Worm (Caenorhabditis elegans) whole organism, L1 larva: Measurements from ENCODE around the gene nas-28.

Experiments used
- C16A3.4 ChIP-seq: fragments of 150-350 bp; optimal IDR thresholded peaks from 2 replicates; lab custom pipeline; 2014; ENCODE audit warnings: missing biosample characterization, missing genetic modification characterization
- F16B12.6 ChIP-seq: fragments of 150-350 bp; optimal IDR thresholded peaks from 2 replicates; lab custom pipeline; 2014; ENCODE audit warnings: missing biosample characterization, missing genetic modification characterization
- Y116A8C.19 ChIP-seq: sonication (generic microtip); optimal IDR thresholded peaks from 2 replicates; lab custom pipeline; 2016; ENCODE audit warnings: missing compliant biosample characterization, missing genetic modification characterization, borderline replicate concordance
- aha-1 ChIP-seq: fragments of 150-350 bp; optimal IDR thresholded peaks from 2 replicates; lab custom pipeline; 2014; ENCODE audit warnings: missing biosample characterization, missing genetic modification characterization
- ama-1 ChIP-seq: fragments of 150-350 bp; optimal IDR thresholded peaks from 2 replicates; lab custom pipeline; 2014
- blmp-1 ChIP-seq: fragments of 150-350 bp; optimal IDR thresholded peaks from 2 replicates; lab custom pipeline; 2014; ENCODE audit warnings: missing biosample characterization, missing genetic modification characterization
- ceh-8 ChIP-seq: fragments of 200-800 bp; sonication (Bioruptor generic); optimal IDR thresholded peaks from 2 replicates; lab custom pipeline; 2018; ENCODE audit warnings: mild to moderate bottlenecking, missing genetic modification characterization, moderate library complexity, missing compliant biosample characterization
- ceh-88 ChIP-seq: fragments of 200-800 bp; sonication (Bioruptor generic); IDR thresholded peaks from 2 replicates; pipeline ENCODE4 v1.3.6; 2022; ENCODE audit warnings: missing genetic modification characterization, missing compliant biosample characterization
- ceh-90 ChIP-seq: sonication (generic microtip); optimal IDR thresholded peaks from 2 replicates; lab custom pipeline; 2016; ENCODE audit warnings: missing genetic modification characterization, missing compliant biosample characterization
- efl-1 ChIP-seq, 4 experiments: fragments of 150-350 bp; optimal IDR thresholded peaks in 3 of 4; peaks in 1 of 4; 1 replicate in 1 of 4; 2 replicates in 3 of 4; lab custom pipeline; 2014; ENCODE audit warnings: missing biosample characterization in 2 of 4, missing genetic modification characterization in 2 of 4, missing genetic modification reagents in 2 of 4
- efl-3 ChIP-seq: fragments of 200-800 bp; sonication (Bioruptor generic); optimal IDR thresholded peaks from 2 replicates; lab custom pipeline; 2018; ENCODE audit warnings: mild to moderate bottlenecking, missing genetic modification characterization, missing compliant biosample characterization
- egl-27 ChIP-seq, 2 experiments: fragments of 150-350 bp in 1 of 2; sonication (generic microtip); optimal IDR thresholded peaks; 3 replicates each; lab custom pipeline; 2017 to 2018; ENCODE audit warnings: missing biosample characterization in 2 of 2, missing genetic modification characterization in 2 of 2, missing genetic modification reagents in 2 of 2
- elt-3 ChIP-seq, 6 experiments: fragments of 150-350 bp in 1 of 6; sonication (generic microtip); optimal IDR thresholded peaks; 2 replicates each; lab custom pipeline; 2017 to 2018; ENCODE audit warnings: missing biosample characterization in 6 of 6, missing genetic modification characterization in 6 of 6, inconsistent platforms in 1 of 6
- ets-5 ChIP-seq: fragments of 200-800 bp; sonication (Bioruptor generic); IDR thresholded peaks from 2 replicates; pipeline ENCODE4 v1.3.6; 2022; ENCODE audit warnings: missing genetic modification characterization, missing compliant biosample characterization
- fkh-4 ChIP-seq: sonication (generic microtip); optimal IDR thresholded peaks from 2 replicates; lab custom pipeline; 2016; ENCODE audit warnings: missing compliant biosample characterization, missing genetic modification characterization, borderline replicate concordance
- grh-1 ChIP-seq: fragments of 200-800 bp; sonication (Bioruptor generic); IDR thresholded peaks from 2 replicates; pipeline ENCODE4 v1.3.6; 2022; ENCODE audit warnings: missing genetic modification reagents, missing genetic modification characterization, missing compliant biosample characterization
- hlh-4 ChIP-seq: sonication (generic microtip); optimal IDR thresholded peaks from 2 replicates; lab custom pipeline; 2016; ENCODE audit warnings: mild to moderate bottlenecking, missing genetic modification characterization, missing compliant biosample characterization
- hpl-2 ChIP-seq: fragments of 150-350 bp; optimal IDR thresholded peaks from 2 replicates; lab custom pipeline; 2014; ENCODE audit warnings: missing biosample characterization, missing genetic modification reagents, missing genetic modification characterization
- irx-1 ChIP-seq: sonication (generic microtip); optimal IDR thresholded peaks from 2 replicates; lab custom pipeline; 2016; ENCODE audit warnings: missing genetic modification characterization, missing compliant biosample characterization
- jun-1 ChIP-seq: fragments of 150-350 bp; optimal IDR thresholded peaks from 2 replicates; lab custom pipeline; 2014; ENCODE audit warnings: missing biosample characterization, missing genetic modification reagents, missing genetic modification characterization
- lin-13 ChIP-seq: fragments of 150-350 bp; optimal IDR thresholded peaks from 2 replicates; lab custom pipeline; 2014; ENCODE audit warnings: missing biosample characterization, missing genetic modification reagents, missing genetic modification characterization
- lin-14 ChIP-seq: fragments of 200-800 bp; sonication (Bioruptor generic); optimal IDR thresholded peaks from 2 replicates; lab custom pipeline; 2018; ENCODE audit warnings: mild to moderate bottlenecking, missing genetic modification characterization, moderate library complexity, missing compliant biosample characterization
- lin-35 ChIP-seq, 2 experiments: fragments of 150-350 bp; optimal IDR thresholded peaks; 2 replicates each; lab custom pipeline; 2014; ENCODE audit warnings: missing biosample characterization in 2 of 2, missing genetic modification characterization in 2 of 2, missing genetic modification reagents in 2 of 2
- lir-3 ChIP-seq: sonication (generic microtip); optimal IDR thresholded peaks from 2 replicates; lab custom pipeline; 2016; ENCODE audit warnings: mild to moderate bottlenecking, missing genetic modification characterization, moderate library complexity, missing compliant biosample characterization; ENCODE audit not compliant: poor library complexity
- lsy-2 ChIP-seq, 2 experiments: fragments of 150-350 bp; optimal IDR thresholded peaks; 2 replicates each; lab custom pipeline; 2014; ENCODE audit warnings: missing biosample characterization in 2 of 2, missing genetic modification characterization in 2 of 2
- mab-9 ChIP-seq: fragments of 200-800 bp; sonication (Bioruptor generic); IDR thresholded peaks from 2 replicates; pipeline ENCODE4 v1.3.6; 2022; ENCODE audit warnings: missing genetic modification reagents, missing genetic modification characterization, missing compliant biosample characterization
- mdl-1 ChIP-seq, 2 experiments: fragments of 150-350 bp; optimal IDR thresholded peaks; 2 replicates each; lab custom pipeline; 2014 to 2017; ENCODE audit warnings: missing biosample characterization in 2 of 2, missing genetic modification characterization in 2 of 2, inconsistent platforms in 1 of 2
- mep-1 ChIP-seq: fragments of 150-350 bp; optimal IDR thresholded peaks from 2 replicates; lab custom pipeline; 2014; ENCODE audit warnings: missing biosample characterization, missing genetic modification characterization
- nhr-12 ChIP-seq: sonication (generic microtip); optimal IDR thresholded peaks from 2 replicates; lab custom pipeline; 2017; ENCODE audit warnings: missing biosample characterization, missing genetic modification characterization
- nhr-19 ChIP-seq: fragments of 200-800 bp; sonication (Bioruptor generic); conservative IDR thresholded peaks from 2 replicates; pipeline ENCODE4 v1.3.6; 2022; ENCODE audit warnings: missing genetic modification characterization, missing compliant biosample characterization
- nhr-20 ChIP-seq: sonication (generic microtip); optimal IDR thresholded peaks from 2 replicates; lab custom pipeline; 2016; ENCODE audit warnings: mild to moderate bottlenecking, missing genetic modification characterization, missing compliant biosample characterization
- nhr-237 ChIP-seq: fragments of 150-350 bp; optimal IDR thresholded peaks from 2 replicates; lab custom pipeline; 2014; ENCODE audit warnings: missing biosample characterization, missing genetic modification characterization
- nhr-28 ChIP-seq: fragments of 150-350 bp; optimal IDR thresholded peaks from 2 replicates; lab custom pipeline; 2014; ENCODE audit warnings: missing biosample characterization, missing genetic modification characterization
- nhr-71 ChIP-seq: sonication (generic microtip); optimal IDR thresholded peaks from 2 replicates; lab custom pipeline; 2016; ENCODE audit warnings: mild to moderate bottlenecking, missing genetic modification characterization, moderate library complexity, missing compliant biosample characterization
- nhr-76 ChIP-seq: sonication (generic microtip); optimal IDR thresholded peaks from 2 replicates; lab custom pipeline; 2017; ENCODE audit warnings: missing biosample characterization, missing genetic modification characterization
- nhr-77 ChIP-seq: fragments of 150-350 bp; optimal IDR thresholded peaks from 2 replicates; lab custom pipeline; 2014; ENCODE audit warnings: missing biosample characterization, missing genetic modification characterization
- nhr-84 ChIP-seq: sonication (generic microtip); optimal IDR thresholded peaks from 2 replicates; lab custom pipeline; 2017; ENCODE audit warnings: missing biosample characterization, missing genetic modification characterization
- nhr-85 ChIP-seq: sonication (generic microtip); peaks from one replicate; lab custom pipeline; 2016; ENCODE audit warnings: missing genetic modification characterization, inconsistent platforms, missing compliant biosample characterization
- pag-3 ChIP-seq: sonication (generic microtip); optimal IDR thresholded peaks from 2 replicates; lab custom pipeline; 2017; ENCODE audit warnings: missing genetic modification characterization, mild to moderate bottlenecking, missing compliant biosample characterization, antibody characterized with exemption, borderline replicate concordance; ENCODE audit not compliant: insufficient read depth
- pax-3 ChIP-seq: fragments of 200-800 bp; sonication (Bioruptor generic); optimal IDR thresholded peaks from 2 replicates; lab custom pipeline; 2018; ENCODE audit warnings: mild to moderate bottlenecking, missing genetic modification characterization, moderate library complexity, missing compliant biosample characterization
- skn-1 ChIP-seq: fragments of 150-350 bp; optimal IDR thresholded peaks from 2 replicates; lab custom pipeline; 2014; ENCODE audit warnings: missing biosample characterization, missing genetic modification characterization
- snu-23 ChIP-seq: sonication (generic microtip); optimal IDR thresholded peaks from 2 replicates; lab custom pipeline; 2016; ENCODE audit warnings: missing genetic modification characterization, missing compliant biosample characterization
- sptf-1 ChIP-seq: fragments of 150-350 bp; optimal IDR thresholded peaks from 2 replicates; lab custom pipeline; 2014; ENCODE audit warnings: missing biosample characterization, missing genetic modification characterization
- tlp-1 ChIP-seq: fragments of 150-350 bp; optimal IDR thresholded peaks from 2 replicates; lab custom pipeline; 2014; ENCODE audit warnings: missing biosample characterization, missing genetic modification characterization
- unc-130 ChIP-seq: fragments of 150-350 bp; optimal IDR thresholded peaks from 2 replicates; lab custom pipeline; 2017; ENCODE audit warnings: missing biosample characterization, missing genetic modification characterization, inconsistent platforms
- unc-62 ChIP-seq: fragments of 150-350 bp; optimal IDR thresholded peaks from 2 replicates; lab custom pipeline; 2014; ENCODE audit warnings: missing biosample characterization, missing genetic modification reagents, missing genetic modification characterization
- xbp-1 ChIP-seq: sonication (generic microtip); optimal IDR thresholded peaks from 2 replicates; lab custom pipeline; 2016; ENCODE audit warnings: missing genetic modification characterization, missing compliant biosample characterization
- ztf-11 ChIP-seq, 2 experiments: sonication (generic microtip); optimal IDR thresholded peaks; 2 replicates each; lab custom pipeline; 2016 to 2017; ENCODE audit warnings: missing genetic modification characterization in 2 of 2, missing biosample characterization in 1 of 2, missing compliant biosample characterization in 1 of 2

nas-28 gene

ce11 chrIII:6173020-6173597, 9.9 kb downstream of the nas-28 start, which contains the start of the genes abcf-3 and F42A10.5 (continued):
- TF ChIP-seq pag-3 (tag; lab: Kevin White, UChicago) (no peak), nhr-20 (peak; percentile 71), F16B12.6 (tag; lab: Kevin White, UChicago) (peak; percentile 65), lin-35 (GFP tag; optimal IDR thresholded peaks at IDR 0.05; lab: Kevin White, UChicago) (peak; percentile 73 to 85), lin-14 (GFP tag; lab: Kevin White, UChicago) (peak; percentile 72), mdl-1 (tag; optimal IDR thresholded peaks at IDR 0.05; lab: Kevin White, UChicago) (peak in 1 of 2 experiments; percentile 50), C16A3.4 (tag; lab: Kevin White, UChicago) (peak; percentile 66), ama-1 (lab: Kevin White, UChicago) (no peak), efl-3 (no peak), lir-3 (no peak), ceh-88 (GFP tag; lab: Robert Waterston, UW) (no peak), tlp-1 (tag; lab: Kevin White, UChicago) (no peak), jun-1 (tag; lab: Kevin White, UChicago) (peak; percentile 56), egl-27 (tag; optimal IDR thresholded peaks at IDR 0.05; lab: Kevin White, UChicago) (no peak), nhr-85 (peak; percentile 85), mab-9 (GFP tag; lab: Robert Waterston, UW) (no peak), skn-1 (tag; lab: Kevin White, UChicago) (peak; percentile 85), ztf-11 (tag; optimal IDR thresholded peaks at IDR 0.05; lab: Kevin White, UChicago) (peak in 1 of 2 experiments; percentile 32), lin-13 (GFP tag; lab: Kevin White, UChicago) (peak; percentile 60), grh-1 (GFP tag; lab: Robert Waterston, UW) (peak; percentile 62), sptf-1 (tag; lab: Kevin White, UChicago) (no peak), ceh-8 (no peak), nhr-12 (tag; lab: Kevin White, UChicago) (no peak)

- TF ChIP-seq lin-14 (GFP tag; lab: Kevin White, UChicago) (peak; percentile 84), nhr-71 (peak; percentile 72), nhr-76 (tag; lab: Kevin White, UChicago) (no peak), skn-1 (tag; lab: Kevin White, UChicago) (peak; percentile 29), mdl-1 (tag; optimal IDR thresholded peaks at IDR 0.05; lab: Kevin White, UChicago) (no peak), mep-1 (tag; lab: Kevin White, UChicago) (no peak), sptf-1 (tag; lab: Kevin White, UChicago) (no peak), nhr-237 (tag; lab: Kevin White, UChicago) (no peak), lsy-2 (tag; optimal IDR thresholded peaks at IDR 0.05; lab: Kevin White, UChicago) (peak; percentile 43 to 56), nhr-20 (peak; percentile 60), jun-1 (tag; lab: Kevin White, UChicago) (no peak), pag-3 (tag; lab: Kevin White, UChicago) (no peak), ceh-88 (GFP tag; lab: Robert Waterston, UW) (no peak), F16B12.6 (tag; lab: Kevin White, UChicago) (no peak), efl-1 (optimal IDR thresholded peaks at IDR 0.05; lab: Kevin White, UChicago) (peak; percentile 25 to 30), efl-1 (GFP tag; optimal IDR thresholded peaks at IDR 0.05 in 1 of 2; lab: Kevin White, UChicago) (peak; percentile 8 to 29), ceh-90 (tag; lab: Kevin White, UChicago) (no peak), nhr-77 (no peak), xbp-1 (tag; lab: Kevin White, UChicago) (peak; percentile 3), blmp-1 (tag; lab: Kevin White, UChicago) (peak; percentile 85), nhr-28 (tag; lab: Kevin White, UChicago) (no peak), Y116A8C.19 (tag; lab: Kevin White, UChicago) (no peak), irx-1 (tag; lab: Kevin White, UChicago) (no peak), unc-130 (tag; lab: Kevin White, UChicago) (no peak), unc-62 (GFP tag; lab: Kevin White, UChicago) (no peak), grh-1 (GFP tag; lab: Robert Waterston, UW) (no peak), elt-3 (tag; optimal IDR thresholded peaks at IDR 0.05; lab: Kevin White, UChicago) (no peak), nhr-84 (no peak), nhr-19 (GFP tag; lab: Robert Waterston, UW) (peak; percentile 36), ets-5 (GFP tag; lab: Robert Waterston, UW) (no peak), fkh-4 (tag; lab: Kevin White, UChicago) (no peak), hlh-4 (tag; lab: Kevin White, UChicago) (no peak), aha-1 (tag; lab: Kevin White, UChicago) (no peak), snu-23 (GFP tag; lab: Kevin White, UChicago) (peak; percentile 76), mab-9 (GFP tag; lab: Robert Waterston, UW) (no peak), pax-3 (tag; lab: Kevin White, UChicago) (no peak), hpl-2 (GFP tag; lab: Kevin White, UChicago) (no peak), lin-13 (GFP tag; lab: Kevin White, UChicago) (no peak), tlp-1 (tag; lab: Kevin White, UChicago) (no peak)
Measured at ce11 chrIII:6170038-6170437, 13.0 kb downstream of the nas-28 start.
